Worm (Caenorhabditis elegans) whole organism, midembryonic: ENCODE data around the gene best-15.

ENCODE experiments used
- T22C8.4 ChIP-seq: fragments of 200-800 bp; sonication (Bioruptor generic); IDR thresholded peaks from 2 replicates; pipeline ENCODE4 v1.3.6; 2022; ENCODE audit warnings: missing genetic modification characterization, missing compliant biosample characterization
- cog-1 ChIP-seq: sonication (generic microtip); optimal IDR thresholded peaks from 2 replicates; lab custom pipeline; 2016; ENCODE audit warnings: missing genetic modification characterization, missing compliant biosample characterization
- flt-1 ChIP-seq: fragments of 200-800 bp; sonication (Bioruptor generic); IDR thresholded peaks from 2 replicates; pipeline ENCODE4 v1.3.6; 2022; ENCODE audit warnings: missing genetic modification characterization, missing compliant biosample characterization
- klf-2 ChIP-seq: fragments of 200-800 bp; sonication (Bioruptor generic); conservative IDR thresholded peaks from 2 replicates; pipeline ENCODE4 v1.3.6; 2022; ENCODE audit warnings: missing genetic modification reagents, missing genetic modification characterization, missing compliant biosample characterization
- med-1 ChIP-seq: sonication (generic microtip); optimal IDR thresholded peaks from 2 replicates; lab custom pipeline; 2017; ENCODE audit warnings: missing genetic modification characterization, mild to moderate bottlenecking, missing compliant biosample characterization, antibody characterized with exemption, missing genetic modification reagents; ENCODE audit not compliant: insufficient read depth
- ref-1 ChIP-seq: fragments of 200-800 bp; sonication (Bioruptor generic); conservative IDR thresholded peaks from 2 replicates; pipeline ENCODE4 v1.3.6; 2022; ENCODE audit warnings: missing genetic modification reagents, missing genetic modification characterization, missing compliant biosample characterization
- tab-1 ChIP-seq: fragments of 200-800 bp; sonication (Bioruptor generic); IDR thresholded peaks from 2 replicates; pipeline ENCODE4 v1.3.6; 2022; ENCODE audit warnings: missing genetic modification characterization, missing compliant biosample characterization
- ztf-23 ChIP-seq: fragments of 200-800 bp; sonication (Bioruptor generic); IDR thresholded peaks from 2 replicates; pipeline ENCODE4 v1.3.6; 2022; ENCODE audit warnings: missing genetic modification reagents, missing genetic modification characterization, missing compliant biosample characterization
- ztf-29 ChIP-seq: fragments of 200-800 bp; sonication (Bioruptor generic); IDR thresholded peaks from 2 replicates; pipeline ENCODE4 v1.3.6; 2022; ENCODE audit warnings: missing genetic modification reagents, missing genetic modification characterization, missing compliant biosample characterization

The best-15 gene

ce11 chrIV:10796707-10797106 lies 35.3 kb downstream of the best-15 start:
- TF ChIP-seq ztf-23 (GFP tag; lab: Robert Waterston, UW) (no peak), cog-1 (tag; lab: Kevin White, UChicago) (no peak), ztf-29 (GFP tag; lab: Robert Waterston, UW) (no peak), flt-1 (GFP tag; lab: Robert Waterston, UW) (no peak), ref-1 (GFP tag; lab: Robert Waterston, UW) (no peak), tab-1 (GFP tag; lab: Robert Waterston, UW) (no peak), med-1 (no peak), klf-2 (GFP tag; lab: Robert Waterston, UW) (no peak), T22C8.4 (GFP tag; lab: Robert Waterston, UW) (no peak)

ce11 chrIV:10795678-10796077 lies 36.4 kb downstream of the best-15 start:
- no peak for TF ChIP-seq ztf-23 (GFP tag; lab: Robert Waterston, UW)
- no peak for TF ChIP-seq flt-1 (GFP tag; lab: Robert Waterston, UW)
- no peak for TF ChIP-seq ztf-29 (GFP tag; lab: Robert Waterston, UW)

- TF ChIP-seq ztf-29 (GFP tag; lab: Robert Waterston, UW) (no peak), klf-2 (GFP tag; lab: Robert Waterston, UW) (no peak), cog-1 (tag; lab: Kevin White, UChicago) (no peak), med-1 (no peak), tab-1 (GFP tag; lab: Robert Waterston, UW) (no peak), T22C8.4 (GFP tag; lab: Robert Waterston, UW) (no peak), flt-1 (GFP tag; lab: Robert Waterston, UW) (no peak), ztf-23 (GFP tag; lab: Robert Waterston, UW) (no peak), ref-1 (GFP tag; lab: Robert Waterston, UW) (no peak)
Measured at ce11 chrIV:10790353-10790752, 41.7 kb downstream of the best-15 start, which contains the start of gene pept-2. pept-2 (plus strand) TSS chrIV:10790653.

- no peak for TF ChIP-seq T22C8.4 (GFP tag; lab: Robert Waterston, UW)
- TF ChIP-seq flt-1 (GFP tag; lab: Robert Waterston, UW), result no peak
- no peak for TF ChIP-seq klf-2 (GFP tag; lab: Robert Waterston, UW)
Measured at ce11 chrIV:10786731-10787130, 45.3 kb downstream of the best-15 start, which contains the start of gene srd-7. srd-7 (minus strand) TSS chrIV:10786831.

- TF ChIP-seq med-1 (no peak), cog-1 (tag; lab: Kevin White, UChicago) (no peak), flt-1 (GFP tag; lab: Robert Waterston, UW) (no peak)
Measured at ce11 chrIV:10784085-10784484, 48.0 kb downstream of the best-15 start.

- TF ChIP-seq ztf-29 (GFP tag; lab: Robert Waterston, UW), result no peak
- no peak for TF ChIP-seq tab-1 (GFP tag; lab: Robert Waterston, UW)
- TF ChIP-seq ztf-23 (GFP tag; lab: Robert Waterston, UW), result no peak
- no peak for TF ChIP-seq T22C8.4 (GFP tag; lab: Robert Waterston, UW)
- no peak for TF ChIP-seq flt-1 (GFP tag; lab: Robert Waterston, UW)
- TF ChIP-seq ref-1 (GFP tag; lab: Robert Waterston, UW), result no peak
Measured at ce11 chrIV:10782014-10782413, 50.0 kb downstream of the best-15 start.

ce11 chrIV:10781346-10781745 lies 50.7 kb downstream of the best-15 start:
- TF ChIP-seq T22C8.4 (GFP tag; lab: Robert Waterston, UW) (no peak), cog-1 (tag; lab: Kevin White, UChicago) (no peak), tab-1 (GFP tag; lab: Robert Waterston, UW) (no peak), med-1 (no peak), ref-1 (GFP tag; lab: Robert Waterston, UW) (no peak)

ce11 chrIV:10780583-10780982 lies 51.5 kb downstream of the best-15 start, which contains the start of gene swt-3:
swt-3 (minus strand) TSS chrIV:10780683.
- TF ChIP-seq ztf-23 (GFP tag; lab: Robert Waterston, UW), result no peak
- TF ChIP-seq ref-1 (GFP tag; lab: Robert Waterston, UW), result no peak
- no peak for TF ChIP-seq klf-2 (GFP tag; lab: Robert Waterston, UW)
- no peak for TF ChIP-seq tab-1 (GFP tag; lab: Robert Waterston, UW)
- no peak for TF ChIP-seq ztf-29 (GFP tag; lab: Robert Waterston, UW)
- TF ChIP-seq T22C8.4 (GFP tag; lab: Robert Waterston, UW), result no peak
- TF ChIP-seq cog-1 (tag; lab: Kevin White, UChicago), result no peak
- TF ChIP-seq flt-1 (GFP tag; lab: Robert Waterston, UW), result no peak
- TF ChIP-seq med-1, result no peak
